Worm (Caenorhabditis elegans) whole organism, dauer: ENCODE measurements around the gene pin-2.

Source experiments
- unc-62 ChIP-seq: sonication (generic microtip); optimal IDR thresholded peaks from 2 replicates; lab custom pipeline; 2017; ENCODE audit warnings: missing biosample characterization, missing genetic modification reagents, missing genetic modification characterization

pin-2 gene

DNA sequence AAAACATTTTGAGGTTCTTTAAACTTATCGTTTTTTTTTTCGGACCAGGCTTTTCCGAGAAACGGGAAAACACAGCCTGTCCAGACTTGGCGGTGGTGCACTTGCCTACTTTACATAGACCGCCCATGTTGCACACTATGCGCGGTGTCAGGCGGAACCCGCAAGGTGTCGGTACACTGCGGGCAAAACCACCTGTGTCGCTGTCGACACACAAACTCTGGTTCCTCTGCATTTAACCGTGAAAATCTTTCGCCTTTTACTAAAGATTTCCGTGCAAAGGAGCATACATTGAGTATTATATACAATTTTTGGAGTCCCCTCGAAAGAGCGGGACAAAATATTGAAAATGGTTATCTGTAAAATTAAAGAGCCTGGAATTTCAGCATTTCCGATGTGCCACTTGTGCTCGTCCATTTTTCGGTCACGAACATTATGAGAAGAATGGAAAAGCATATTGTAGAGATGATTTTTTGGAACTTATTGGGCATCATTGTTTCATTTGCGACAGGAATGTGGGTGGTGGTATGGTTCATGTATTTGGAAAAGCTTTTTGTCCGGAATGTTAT, 1.8 kb downstream of the pin-2 start:
- TF ChIP-seq unc-62 (GFP tag; lab: Kevin White, UChicago): no peak

DNA sequence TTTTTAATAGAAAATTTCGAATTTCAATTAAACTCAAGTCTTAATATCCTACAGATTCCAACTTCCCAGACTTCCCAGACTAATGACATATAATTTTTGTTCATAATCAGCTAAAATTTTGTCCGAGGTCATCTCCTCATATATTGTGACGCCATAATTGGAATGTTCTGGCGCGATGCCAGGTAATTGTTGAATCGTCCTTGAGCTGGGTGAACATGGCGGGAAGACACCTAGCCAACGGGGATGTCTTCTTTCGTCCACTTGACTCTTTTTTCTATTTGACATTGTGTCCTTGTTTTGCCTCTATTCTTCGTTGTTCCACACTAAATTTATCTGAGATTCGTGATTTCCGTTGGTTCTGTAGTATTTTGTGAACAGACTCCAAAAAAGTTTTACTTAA, 3.2 kb downstream of the pin-2 start:
- TF ChIP-seq unc-62 (GFP tag; lab: Kevin White, UChicago): no peak

DNA sequence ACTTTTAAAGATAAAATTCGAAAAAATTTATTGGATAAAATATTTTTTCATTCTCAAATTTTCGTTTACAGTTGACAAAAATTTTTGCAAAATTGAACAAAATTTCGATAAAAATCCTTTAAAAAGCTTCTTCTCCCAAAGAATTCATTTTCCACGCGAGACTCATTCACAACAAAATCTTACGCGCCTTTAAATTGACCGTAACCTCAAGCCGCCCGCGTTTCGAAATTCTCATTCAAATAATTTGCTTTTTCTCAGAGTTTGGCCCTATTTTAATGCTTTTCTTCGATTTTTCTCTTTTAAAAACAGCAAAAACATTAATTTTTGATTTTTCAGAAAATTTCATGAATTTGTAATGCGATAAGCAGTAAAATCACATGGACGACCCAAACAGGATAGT, 11.9 kb downstream of the pin-2 start, which contains the start of gene F07C6.4:
F07C6.4 (plus strand) TSS at position 330 of the 400 bp plus-strand sequence.
- TF ChIP-seq unc-62 (GFP tag; lab: Kevin White, UChicago): no peak

DNA sequence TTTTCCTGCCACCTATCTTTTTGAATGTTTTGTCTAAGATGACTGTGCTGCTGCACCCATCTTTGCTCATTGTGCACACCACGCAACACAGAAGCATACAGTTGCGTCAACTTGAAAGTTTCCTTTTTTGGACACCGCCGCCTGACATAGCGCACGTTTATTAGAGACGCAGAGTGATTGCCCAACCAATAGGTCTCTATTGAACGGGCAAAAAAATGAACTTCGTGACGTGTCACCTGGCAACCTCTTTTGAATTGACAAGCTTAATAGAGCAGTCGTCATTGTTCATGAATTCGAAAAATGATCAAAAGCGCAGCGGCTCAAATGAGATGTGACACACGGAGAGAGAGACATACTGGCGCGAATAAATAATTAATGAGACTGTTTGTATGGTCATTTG, 17.9 kb downstream of the pin-2 start:
- TF ChIP-seq unc-62 (GFP tag; lab: Kevin White, UChicago): no peak

DNA sequence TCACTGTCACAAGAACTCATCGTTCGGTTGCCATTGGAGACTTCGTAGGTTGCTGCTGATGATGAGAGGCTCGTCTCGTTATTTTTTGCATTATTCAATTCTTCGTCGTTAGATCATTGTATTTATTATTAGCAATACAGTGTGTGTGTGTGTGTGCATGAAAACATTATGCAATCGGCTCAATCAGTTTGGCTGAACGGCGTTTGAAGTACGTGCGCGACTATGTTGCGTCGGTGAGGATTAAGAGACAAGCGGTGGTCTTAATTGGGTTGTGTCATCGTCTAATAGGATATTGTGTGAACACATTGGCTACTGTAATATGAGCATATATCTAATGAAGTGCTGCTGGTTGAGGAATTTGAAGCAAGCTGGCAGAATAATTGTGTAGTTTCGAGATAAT, 20.2 kb downstream of the pin-2 start:
- TF ChIP-seq unc-62 (GFP tag; lab: Kevin White, UChicago): no peak

DNA sequence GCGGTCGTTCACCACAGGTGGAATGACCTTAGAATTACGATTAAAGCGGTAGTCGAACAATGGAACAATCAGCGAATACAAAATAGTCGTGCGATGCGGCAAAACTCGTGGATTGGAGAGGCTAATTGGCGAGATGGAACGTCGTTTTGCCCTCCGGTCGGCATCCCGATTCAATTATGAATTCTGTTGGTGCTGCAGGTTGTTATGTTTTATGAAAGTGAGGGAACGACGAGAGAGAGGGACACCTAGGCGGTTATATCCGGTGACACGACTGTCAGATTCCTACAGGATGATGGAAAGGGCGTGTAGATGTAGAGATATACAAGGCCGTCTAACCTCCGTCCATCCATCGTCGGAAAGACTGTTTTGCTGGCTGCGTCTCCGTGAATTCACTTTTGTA, 23.0 kb downstream of the pin-2 start:
- no peak for TF ChIP-seq unc-62 (GFP tag; lab: Kevin White, UChicago)

DNA sequence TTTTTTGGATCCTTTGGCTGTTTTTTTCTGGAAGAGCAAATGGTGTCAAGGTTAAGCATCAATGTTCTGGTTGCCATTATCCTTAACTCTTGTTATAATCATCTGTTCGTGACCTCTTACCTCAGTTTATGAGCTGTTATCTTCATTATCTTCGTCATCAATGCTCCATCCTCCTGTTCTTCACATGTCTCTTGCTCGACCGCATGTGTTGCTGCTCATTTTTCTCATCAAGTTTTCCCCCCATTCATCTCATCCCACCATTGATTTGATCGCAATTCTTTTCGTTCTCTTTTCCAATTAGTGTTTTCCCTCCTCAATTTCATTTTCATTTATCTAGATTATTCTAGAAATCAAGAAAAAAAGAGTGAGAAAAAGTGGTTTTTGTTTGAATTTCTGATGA, 23.9 kb downstream of the pin-2 start:
- TF ChIP-seq unc-62 (GFP tag; lab: Kevin White, UChicago): no peak

DNA sequence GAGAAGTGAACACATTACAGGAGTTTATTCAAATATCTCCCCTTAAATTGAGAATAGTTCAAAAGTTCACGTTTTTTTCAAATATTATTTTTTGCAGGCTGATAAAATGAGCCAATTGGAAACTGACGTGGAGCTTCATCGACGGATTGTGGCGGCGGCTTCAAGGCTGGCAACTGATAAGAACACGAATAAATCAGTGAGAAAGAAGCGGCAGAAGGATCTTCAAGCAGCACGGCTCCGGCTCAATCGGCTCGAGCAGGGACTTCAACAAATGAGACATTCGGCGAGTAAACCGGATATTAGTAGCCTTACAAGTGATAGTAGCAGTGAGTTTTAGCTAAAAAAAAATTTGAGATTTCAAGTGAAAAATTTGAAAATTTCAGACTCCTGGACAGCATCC, 31.7 kb downstream of the pin-2 start, which contains the start of gene M02B1.4:
M02B1.4 (minus strand) TSS at position 9 of the 400 bp plus-strand sequence.
- no peak for TF ChIP-seq unc-62 (GFP tag; lab: Kevin White, UChicago)

DNA sequence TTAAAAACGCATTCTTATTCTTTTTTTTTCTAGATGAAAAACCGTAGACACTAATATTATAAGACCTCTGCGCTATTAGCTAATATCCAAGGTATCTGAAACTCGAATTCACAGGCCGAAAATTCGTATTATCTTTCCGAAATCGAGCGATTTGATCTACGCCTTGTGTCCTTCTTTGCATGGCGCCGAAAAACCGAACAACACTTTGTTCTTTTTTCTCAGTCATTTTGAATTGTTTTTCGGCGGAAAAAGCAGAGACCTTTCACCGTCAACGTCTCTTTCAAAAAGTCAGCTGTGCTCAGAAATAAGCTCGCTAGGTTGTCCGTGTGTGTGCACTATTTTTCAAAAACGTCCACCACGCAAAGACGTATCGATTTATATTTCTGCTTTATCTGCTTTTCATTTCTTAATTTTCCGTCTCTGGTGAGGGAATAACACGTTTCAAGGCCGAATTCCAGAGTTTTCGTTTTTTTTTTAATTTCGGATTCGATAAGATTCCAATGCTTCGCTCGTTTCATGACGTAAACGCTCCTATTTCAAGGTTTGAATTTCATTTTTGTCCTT, 37.3 kb downstream of the pin-2 start:
- no peak for TF ChIP-seq unc-62 (GFP tag; lab: Kevin White, UChicago)

DNA sequence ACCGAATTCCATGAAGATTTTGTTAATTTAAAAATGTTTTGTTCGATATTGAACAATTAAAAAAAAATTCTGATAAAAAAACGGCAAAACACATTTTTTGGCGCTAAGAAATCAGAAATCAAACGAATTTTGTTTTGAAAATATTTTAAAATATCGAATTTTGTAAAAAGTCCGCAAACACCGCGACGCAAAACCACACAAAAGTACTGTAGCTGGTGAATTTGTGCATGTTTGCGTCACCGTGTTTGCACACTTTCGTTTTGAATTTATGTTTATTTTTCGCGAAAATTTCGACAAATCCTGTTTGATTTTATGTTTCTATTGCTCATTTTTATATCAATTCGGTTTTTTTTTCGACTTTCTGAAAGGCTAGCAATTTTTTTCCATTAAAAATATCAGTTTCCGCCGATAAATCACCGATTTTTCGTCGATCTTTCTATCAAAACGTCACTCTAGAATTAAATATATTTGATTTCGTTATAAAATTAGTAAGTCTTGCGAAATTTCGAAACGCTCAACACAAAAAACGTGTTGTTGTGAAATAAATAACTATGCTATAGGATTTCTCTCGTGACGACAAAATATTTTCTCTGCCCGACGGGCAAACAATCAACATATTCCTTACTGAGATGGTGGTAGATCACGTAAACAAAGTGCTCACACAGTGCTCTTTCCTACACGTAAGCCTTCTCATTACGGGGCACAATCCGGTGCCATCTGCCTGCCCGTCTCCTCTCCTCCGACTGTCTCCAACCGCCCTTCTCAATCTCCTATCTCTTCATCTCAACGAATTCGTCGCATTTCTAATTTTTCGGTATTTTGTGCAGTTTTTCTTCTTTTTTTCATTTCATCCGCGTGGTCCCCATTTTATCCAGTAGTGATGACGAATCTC, 38.2 kb downstream of the pin-2 start:
- TF ChIP-seq unc-62 (GFP tag; lab: Kevin White, UChicago): no peak

DNA sequence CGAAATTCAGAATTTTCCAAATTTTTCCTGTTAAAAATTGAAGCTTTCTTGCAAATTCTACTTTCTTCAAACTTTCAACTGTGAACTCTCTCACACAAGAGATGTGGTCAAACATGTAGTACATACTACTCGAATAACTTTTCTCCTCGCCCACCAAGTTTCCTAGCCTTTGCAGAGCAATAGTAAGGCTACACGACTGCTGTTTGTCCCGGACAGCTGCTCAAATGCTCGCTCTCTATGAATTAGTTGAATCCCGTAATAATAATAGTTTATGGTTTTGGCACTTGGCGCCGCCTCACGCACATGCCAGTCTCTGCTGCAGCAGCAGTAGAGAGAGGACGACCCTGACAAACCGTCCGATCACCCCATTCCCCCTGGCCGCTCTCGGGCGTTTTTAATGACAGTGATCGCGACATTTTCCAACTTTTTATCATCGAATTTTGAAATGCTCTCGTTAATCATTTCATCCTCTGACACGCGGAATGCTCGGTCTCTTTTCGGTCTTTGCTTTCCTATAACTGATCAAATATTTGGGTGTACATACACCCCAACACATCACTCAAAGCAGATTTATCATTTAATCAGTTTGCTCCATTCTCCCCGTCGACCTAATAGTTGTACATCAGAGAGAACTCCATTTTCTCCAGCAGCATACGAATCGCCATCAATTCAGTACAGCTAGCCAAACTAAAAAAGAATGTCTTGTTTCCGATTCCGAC, 40.2 kb downstream of the pin-2 start:
- TF ChIP-seq unc-62 (GFP tag; lab: Kevin White, UChicago): no peak

DNA sequence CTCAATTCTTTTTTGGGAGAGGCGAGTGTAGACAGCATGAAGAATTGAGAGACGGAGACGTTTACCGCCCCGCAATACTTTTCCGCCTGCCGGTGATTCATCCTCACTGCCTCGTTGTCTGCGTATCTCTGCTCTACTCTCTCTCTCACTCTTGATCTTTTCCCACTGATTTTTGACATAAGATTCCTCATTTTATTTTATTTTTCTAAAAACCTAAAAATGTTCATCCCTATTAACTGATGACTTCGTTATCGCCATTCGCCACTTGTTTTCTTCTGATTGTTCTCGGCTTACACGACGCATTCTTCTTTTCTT, 40.7 kb downstream of the pin-2 start:
- TF ChIP-seq unc-62 (GFP tag; lab: Kevin White, UChicago): no peak

DNA sequence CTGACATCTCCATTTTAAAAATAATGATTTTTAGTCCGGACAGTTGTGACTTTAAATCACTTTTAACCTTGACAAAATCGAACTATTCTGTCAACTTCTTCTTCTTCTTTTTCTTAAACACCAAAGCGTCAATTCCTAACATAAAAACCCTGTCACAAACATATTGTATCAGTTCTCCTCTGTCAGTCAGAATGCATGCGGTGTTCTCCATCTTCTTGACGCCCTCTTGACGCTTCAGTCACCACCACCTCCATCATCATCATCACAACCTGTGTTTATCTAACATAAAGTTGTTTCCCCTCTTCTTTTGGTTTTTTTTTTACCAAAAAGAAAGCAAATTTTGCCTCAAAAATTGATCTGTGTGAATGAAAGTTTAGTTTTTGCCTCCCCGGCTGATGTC, 41.7 kb downstream of the pin-2 start:
- TF ChIP-seq unc-62 (GFP tag; lab: Kevin White, UChicago): no peak

DNA sequence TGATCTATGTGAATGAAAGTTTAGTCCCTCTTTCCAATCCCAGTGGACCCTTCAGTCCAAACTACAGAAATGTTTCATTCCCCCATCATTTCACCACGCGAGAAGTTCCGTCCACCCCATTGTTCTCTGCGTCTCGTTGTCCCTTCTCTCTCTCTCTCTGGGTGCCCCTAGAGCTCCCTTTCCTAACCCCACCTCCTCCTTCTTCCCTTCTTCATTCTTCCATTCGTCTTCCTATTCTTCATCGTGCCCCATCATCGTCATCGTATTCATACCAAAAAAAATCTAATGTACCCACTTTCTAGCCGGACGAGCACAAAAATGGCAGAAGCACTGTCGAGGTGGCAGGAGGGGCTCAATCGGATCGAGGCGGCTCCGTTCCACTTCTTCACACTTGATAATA, 42.6 kb downstream of the pin-2 start, which contains the start of gene M02B1.3:
M02B1.3 (plus strand) TSS at position 301 of the 400 bp plus-strand sequence.
- no peak for TF ChIP-seq unc-62 (GFP tag; lab: Kevin White, UChicago)

DNA sequence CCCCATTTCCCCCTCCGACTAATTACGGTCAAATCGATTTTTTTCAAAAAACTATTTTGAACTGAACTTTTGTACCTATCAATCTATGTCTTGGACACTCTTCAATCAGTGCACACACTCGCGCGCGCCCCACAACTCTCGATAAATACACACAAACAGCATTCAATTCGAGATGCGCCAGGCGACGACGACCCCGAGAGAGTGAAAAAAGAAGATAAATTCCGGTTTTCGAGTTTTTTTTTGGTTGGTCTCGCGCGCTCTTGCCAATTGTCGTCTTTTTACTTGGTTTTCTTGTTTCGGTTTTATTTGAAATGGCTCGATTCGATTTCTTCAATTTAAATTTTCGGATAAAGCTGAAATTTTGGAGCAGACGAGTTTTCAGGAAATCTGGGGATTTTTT, 46.7 kb downstream of the pin-2 start:
- TF ChIP-seq unc-62 (GFP tag; lab: Kevin White, UChicago): no peak

DNA sequence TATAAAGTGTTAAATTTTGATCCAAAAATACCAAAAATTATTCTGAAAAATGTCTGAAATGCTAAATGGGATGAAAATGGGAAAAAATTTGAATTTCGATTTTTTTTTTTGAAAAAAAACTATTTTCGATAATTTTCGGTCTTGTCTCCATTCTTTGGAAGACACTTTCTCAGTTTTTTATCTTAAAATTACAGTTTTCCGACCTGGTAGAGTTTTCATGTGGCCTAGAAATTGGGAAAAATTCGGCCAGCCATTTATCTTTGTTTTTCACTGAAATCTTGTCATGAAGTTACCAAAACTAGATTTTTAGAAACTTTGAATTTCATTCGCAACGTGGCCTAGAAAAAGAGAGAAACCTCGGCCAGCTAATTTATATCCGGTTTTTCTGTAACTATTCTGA, 47.2 kb downstream of the pin-2 start:
- no peak for TF ChIP-seq unc-62 (GFP tag; lab: Kevin White, UChicago)
